Worm (Caenorhabditis elegans) whole organism, young adult: ENCODE data around the gene ZK262.2.

Experiments
- F22D6.2 ChIP-seq: sonication (generic microtip); optimal IDR thresholded peaks from 2 replicates; lab custom pipeline; 2016; ENCODE audit warnings: mild to moderate bottlenecking, missing genetic modification characterization, missing compliant biosample characterization
- K12H6.12 ChIP-seq: fragments of 200-800 bp; sonication (Bioruptor generic); optimal IDR thresholded peaks from 2 replicates; lab custom pipeline; 2018; ENCODE audit warnings: mild to moderate bottlenecking, missing genetic modification characterization, missing compliant biosample characterization
- ceh-58 ChIP-seq: fragments of 200-800 bp; sonication (Bioruptor generic); IDR thresholded peaks from 2 replicates; pipeline ENCODE4 v1.3.6; 2022; ENCODE audit warnings: missing genetic modification characterization, missing compliant biosample characterization
- lsy-27 ChIP-seq: sonication (generic microtip); optimal IDR thresholded peaks from 2 replicates; lab custom pipeline; 2017; ENCODE audit warnings: missing genetic modification characterization, mild to moderate bottlenecking, missing compliant biosample characterization, antibody characterized with exemption, missing genotype, borderline replicate concordance; ENCODE audit not compliant: insufficient read depth
- mel-28 ChIP-seq: sonication (generic microtip); optimal IDR thresholded peaks from 2 replicates; lab custom pipeline; 2016; ENCODE audit warnings: borderline replicate concordance, mild to moderate bottlenecking, missing genetic modification characterization, missing compliant biosample characterization
- nfya-2 ChIP-seq: fragments of 200-800 bp; sonication (Bioruptor generic); IDR thresholded peaks from 2 replicates; pipeline ENCODE4 v1.3.6; 2022; ENCODE audit warnings: missing genetic modification reagents, missing genetic modification characterization, missing compliant biosample characterization
- nhr-179 ChIP-seq: sonication (generic microtip); optimal IDR thresholded peaks from 2 replicates; lab custom pipeline; 2016; ENCODE audit warnings: mild to moderate bottlenecking, missing genetic modification characterization, missing compliant biosample characterization
- rpc-1 ChIP-seq, 2 experiments: fragments of 150-350 bp in 1 of 2; sonication (generic microtip) in 1 of 2; optimal IDR thresholded peaks; 2 replicates each; lab custom pipeline; 2014 to 2018; ENCODE audit warnings: missing biosample characterization in 1 of 2, missing genetic modification characterization in 1 of 2, missing genetic modification reagents in 1 of 2, missing genotype in 1 of 2
- snpc-3.4 ChIP-seq: sonication (generic microtip); optimal IDR thresholded peaks from 2 replicates; lab custom pipeline; 2017; ENCODE audit warnings: missing genetic modification characterization, mild to moderate bottlenecking, missing compliant biosample characterization, antibody characterized with exemption, moderate library complexity, missing genotype, missing genetic modification reagents
- sptf-2 ChIP-seq: fragments of 200-800 bp; sonication (Bioruptor generic); optimal IDR thresholded peaks from 2 replicates; lab custom pipeline; 2018; ENCODE audit warnings: mild to moderate bottlenecking, missing genetic modification characterization, missing compliant biosample characterization
- ztf-25 ChIP-seq: fragments of 200-800 bp; sonication (Bioruptor generic); IDR thresholded peaks from 2 replicates; pipeline ENCODE4 v1.3.6; 2022; ENCODE audit warnings: missing genetic modification reagents, missing genetic modification characterization, missing compliant biosample characterization

DNA sequence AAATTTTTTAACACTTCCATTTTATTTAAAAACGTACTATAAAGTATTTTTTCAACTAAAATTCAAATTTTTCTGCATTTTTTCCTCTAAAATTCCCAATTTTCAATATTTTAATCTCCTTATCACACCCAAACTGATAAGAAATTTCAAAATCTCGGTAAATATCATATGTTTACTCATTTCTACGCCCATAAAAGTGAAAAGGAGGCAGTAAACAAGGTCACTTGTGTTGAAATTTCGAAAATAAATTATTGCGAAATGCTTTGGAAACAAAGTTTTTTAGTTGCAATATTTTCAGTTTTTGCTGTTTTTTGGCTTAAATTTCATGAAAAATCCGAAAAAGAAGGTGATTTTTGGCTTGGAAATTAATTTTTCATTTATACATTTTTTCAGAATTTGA, 41.2 kb downstream of the ZK262.2 start, which contains the start of gene C08E8.4:
- TF ChIP-seq snpc-3.4 (tag; lab: Kevin White, UChicago): no peak
- no peak for TF ChIP-seq sptf-2 (GFP tag; lab: Kevin White, UChicago)
- TF ChIP-seq lsy-27: no peak
- no peak for TF ChIP-seq nfya-2
- TF ChIP-seq ztf-25 (GFP tag; lab: Robert Waterston, UW): no peak
- no peak for TF ChIP-seq mel-28
- TF ChIP-seq F22D6.2 (tag; lab: Kevin White, UChicago): no peak
- TF ChIP-seq K12H6.12 (tag; lab: Kevin White, UChicago): no peak
- no peak for TF ChIP-seq ceh-58 (GFP tag; lab: Robert Waterston, UW)
- TF ChIP-seq nhr-179 (tag; lab: Kevin White, UChicago): no peak
- TF ChIP-seq rpc-1 (optimal IDR thresholded peaks at IDR 0.05; lab: Kevin White, UChicago): no peak
- TF ChIP-seq rpc-1 (tag; optimal IDR thresholded peaks at IDR 0.05; lab: Kevin White, UChicago): no peak
